Fruit fly (Drosophila melanogaster) whole organism, embryonic: Measurements from ENCODE around the gene CG4025.

Experiments
- Asciz ChIP-seq: fragments of 200-800 bp; sonication (Bioruptor generic); optimal IDR thresholded peaks from 2 replicates; lab custom pipeline; 2017; ENCODE audit warnings: missing biosample characterization, mild to moderate bottlenecking, missing genetic modification characterization, missing genetic modification reagents
- CG1024 ChIP-seq: fragments of 200-800 bp; sonication (Bioruptor generic); IDR thresholded peaks from 2 replicates; pipeline ENCODE4 v1.3.6; 2022; ENCODE audit warnings: missing biosample characterization, missing genetic modification characterization
- CG10267 ChIP-seq: fragments of 200-800 bp; sonication (Bioruptor generic); optimal IDR thresholded peaks from 2 replicates; lab custom pipeline; 2018; ENCODE audit warnings: missing biosample characterization, mild to moderate bottlenecking, missing genetic modification characterization, moderate library complexity
- CG1233 ChIP-seq: fragments of 200-800 bp; sonication (Bioruptor generic); optimal IDR thresholded peaks from 4 replicates; lab custom pipeline; 2018; ENCODE audit warnings: missing biosample characterization, mild to moderate bottlenecking, missing genetic modification characterization
- CG15479 ChIP-seq: fragments of 200-800 bp; sonication (Bioruptor generic); optimal IDR thresholded peaks from 3 replicates; lab custom pipeline; 2019; ENCODE audit warnings: missing biosample characterization, mild to moderate bottlenecking, missing genetic modification characterization, moderate library complexity
- CG15696 ChIP-seq: fragments of 200-800 bp; sonication (Bioruptor generic); optimal IDR thresholded peaks from 2 replicates; lab custom pipeline; 2019; ENCODE audit warnings: missing biosample characterization, mild to moderate bottlenecking, missing genetic modification characterization, moderate library complexity
- CG1792 ChIP-seq: fragments of 200-800 bp; sonication (Bioruptor generic); optimal IDR thresholded peaks from 2 replicates; lab custom pipeline; 2016; ENCODE audit warnings: missing biosample characterization, missing genetic modification characterization
- CG18599 ChIP-seq: fragments of 200-800 bp; sonication (Bioruptor generic); optimal IDR thresholded peaks from 3 replicates; lab custom pipeline; 2017; ENCODE audit warnings: missing biosample characterization, missing genetic modification characterization, mild to moderate bottlenecking, moderate library complexity, missing genetic modification reagents
- CG2678 ChIP-seq: fragments of 200-800 bp; sonication (Bioruptor generic); optimal IDR thresholded peaks from 3 replicates; lab custom pipeline; 2019; ENCODE audit warnings: missing biosample characterization, mild to moderate bottlenecking, missing genetic modification characterization, moderate library complexity
- CG2875 ChIP-seq: fragments of 200-800 bp; sonication (Bioruptor generic); optimal IDR thresholded peaks from 2 replicates; lab custom pipeline; 2017; ENCODE audit warnings: missing biosample characterization, mild to moderate bottlenecking, missing genetic modification characterization, missing genetic modification reagents
- CG3407 ChIP-seq: fragments of 200-800 bp; sonication (Bioruptor generic); optimal IDR thresholded peaks from 2 replicates; lab custom pipeline; 2018; ENCODE audit warnings: missing biosample characterization, mild to moderate bottlenecking, missing genetic modification characterization
- CG3995 ChIP-seq: fragments of 200-800 bp; sonication (Bioruptor generic); optimal IDR thresholded peaks from 3 replicates; lab custom pipeline; 2016; ENCODE audit warnings: missing biosample characterization, missing genetic modification characterization
- CG42726 ChIP-seq: fragments of 200-800 bp; sonication (Bioruptor generic); IDR thresholded peaks from 2 replicates; pipeline ENCODE4 v1.3.6; 2022; ENCODE audit warnings: missing biosample characterization, missing genetic modification characterization; ENCODE audit not compliant: partially characterized antibody
- CG4424 ChIP-seq: fragments of 200-800 bp; sonication (Bioruptor generic); optimal IDR thresholded peaks from 3 replicates; lab custom pipeline; 2016; ENCODE audit warnings: missing biosample characterization, missing genetic modification characterization
- CG8359 ChIP-seq: fragments of 200-800 bp; sonication (Bioruptor generic); optimal IDR thresholded peaks from 2 replicates; lab custom pipeline; 2017; ENCODE audit warnings: missing biosample characterization, mild to moderate bottlenecking, missing genetic modification characterization, borderline replicate concordance
- CG8388 ChIP-seq: fragments of 200-800 bp; sonication (Bioruptor generic); optimal IDR thresholded peaks from 2 replicates; lab custom pipeline; 2019; ENCODE audit warnings: missing biosample characterization, mild to moderate bottlenecking, missing genetic modification characterization, moderate library complexity
- CG9437 ChIP-seq: fragments of 200-800 bp; sonication (Bioruptor generic); optimal IDR thresholded peaks from 2 replicates; lab custom pipeline; 2018; ENCODE audit warnings: missing biosample characterization, mild to moderate bottlenecking, missing genetic modification characterization
- Chrac-16 ChIP-seq: fragments of 200-800 bp; sonication (Bioruptor generic); optimal IDR thresholded peaks from 3 replicates; lab custom pipeline; 2016; ENCODE audit warnings: missing biosample characterization, missing genetic modification characterization
- CoRest ChIP-seq: fragments of 200-800 bp; sonication (Bioruptor generic); optimal IDR thresholded peaks from 3 replicates; lab custom pipeline; 2018; ENCODE audit warnings: missing biosample characterization, mild to moderate bottlenecking, missing genetic modification characterization, moderate library complexity
- D ChIP-seq, 2 experiments: fragments of 200-800 bp in 1 of 2; fragments of >200 bp in 1 of 2; sonication (Bioruptor generic) in 1 of 2; optimal IDR thresholded peaks; 2 replicates in 1 of 2; 3 replicates in 1 of 2; lab custom pipeline; 2017; ENCODE audit warnings: mild to moderate bottlenecking in 1 of 2, missing biosample characterization in 1 of 2, missing genetic modification characterization in 1 of 2, missing genetic modification reagents in 1 of 2
- D19A ChIP-seq: fragments of 200-800 bp; optimal IDR thresholded peaks from 3 replicates; lab custom pipeline; 2019; ENCODE audit warnings: missing biosample characterization, mild to moderate bottlenecking, missing genetic modification characterization, moderate library complexity
- E2f2 ChIP-seq: fragments of 200-800 bp; sonication (Bioruptor generic); IDR thresholded peaks from 2 replicates; pipeline ENCODE4 v1.3.6; 2022; ENCODE audit warnings: missing biosample characterization, missing genetic modification characterization
- H2.0 ChIP-seq: fragments of 200-800 bp; sonication (Bioruptor generic); IDR thresholded peaks from 2 replicates; pipeline ENCODE4 v1.3.6; 2022; ENCODE audit warnings: missing biosample characterization, missing genetic modification characterization
- Hand ChIP-seq: fragments of 200-800 bp; sonication (Bioruptor generic); optimal IDR thresholded peaks from 2 replicates; lab custom pipeline; 2017; ENCODE audit warnings: mild to moderate bottlenecking, missing biosample characterization, missing genetic modification reagents, missing genetic modification characterization
- Hr3 ChIP-seq: fragments of 200-800 bp; sonication (Bioruptor generic); optimal IDR thresholded peaks from 3 replicates; lab custom pipeline; 2016; ENCODE audit warnings: missing biosample characterization, missing genetic modification characterization
- MESR4 ChIP-seq: fragments of 200-800 bp; sonication (Bioruptor generic); optimal IDR thresholded peaks from 2 replicates; lab custom pipeline; 2018; ENCODE audit warnings: missing biosample characterization, mild to moderate bottlenecking, missing genetic modification characterization, moderate library complexity
- Mes4 ChIP-seq: fragments of 200-800 bp; sonication (Bioruptor generic); optimal IDR thresholded peaks from 2 replicates; lab custom pipeline; 2016; ENCODE audit warnings: missing biosample characterization, missing genetic modification characterization
- Oli ChIP-seq: fragments of 200-800 bp; sonication (Bioruptor generic); optimal IDR thresholded peaks from 2 replicates; lab custom pipeline; 2018; ENCODE audit warnings: missing biosample characterization, mild to moderate bottlenecking, missing genetic modification characterization, moderate library complexity
- PHDP ChIP-seq: fragments of 200-800 bp; sonication (Bioruptor generic); optimal IDR thresholded peaks from 3 replicates; lab custom pipeline; 2018; ENCODE audit warnings: missing biosample characterization, mild to moderate bottlenecking, missing genetic modification characterization, moderate library complexity
- Pdp1 ChIP-seq, 2 experiments: fragments of 200-800 bp; sonication (Bioruptor generic); optimal IDR thresholded peaks; 3 replicates each; lab custom pipeline; 2016; ENCODE audit warnings: missing biosample characterization in 2 of 2, missing genetic modification characterization in 2 of 2, mild to moderate bottlenecking in 1 of 2, moderate library complexity in 1 of 2
- Ptx1 ChIP-seq: fragments of 200-800 bp; sonication (Bioruptor generic); IDR thresholded peaks from 2 replicates; pipeline ENCODE4 v1.3.6; 2022; ENCODE audit warnings: missing biosample characterization, missing genetic modification characterization
- Sox100B ChIP-seq: fragments of 200-800 bp; sonication (Bioruptor generic); optimal IDR thresholded peaks from 3 replicates; lab custom pipeline; 2018; ENCODE audit warnings: missing biosample characterization, mild to moderate bottlenecking, missing genetic modification characterization
- YL-1 ChIP-seq: fragments of 200-800 bp; sonication (Bioruptor generic); optimal IDR thresholded peaks from 3 replicates; lab custom pipeline; 2017; ENCODE audit warnings: missing biosample characterization, mild to moderate bottlenecking, missing genetic modification characterization
- abd-A ChIP-seq: fragments of 200-800 bp; sonication (Bioruptor generic); optimal IDR thresholded peaks from 3 replicates; lab custom pipeline; 2019; ENCODE audit warnings: missing biosample characterization, mild to moderate bottlenecking, missing genetic modification characterization, moderate library complexity
- ase ChIP-seq: fragments of 200-800 bp; sonication (Bioruptor generic); IDR thresholded peaks from 3 replicates; pipeline ENCODE4 v1.3.6; 2022; ENCODE audit warnings: missing biosample characterization, missing genetic modification characterization
- chn ChIP-seq: fragments of 200-800 bp; sonication (Bioruptor generic); optimal IDR thresholded peaks from 2 replicates; lab custom pipeline; 2016; ENCODE audit warnings: missing biosample characterization, missing genetic modification characterization
- corto ChIP-seq: fragments of 200-800 bp; sonication (Bioruptor generic); optimal IDR thresholded peaks from 2 replicates; lab custom pipeline; 2016; ENCODE audit warnings: missing biosample characterization, mild to moderate bottlenecking, missing genetic modification characterization, moderate library complexity
- dmrt11E ChIP-seq: fragments of 200-800 bp; sonication (Bioruptor generic); optimal IDR thresholded peaks from 3 replicates; lab custom pipeline; 2018; ENCODE audit warnings: missing biosample characterization, mild to moderate bottlenecking, missing genetic modification characterization, moderate library complexity
- kah ChIP-seq: fragments of 200-800 bp; sonication (Bioruptor generic); optimal IDR thresholded peaks from 2 replicates; lab custom pipeline; 2018; ENCODE audit warnings: missing biosample characterization, mild to moderate bottlenecking, missing genetic modification characterization
- lola ChIP-seq, 3 experiments: fragments of >200 bp in 2 of 3; fragments of 200-800 bp in 1 of 3; sonication (Bioruptor generic) in 1 of 3; optimal IDR thresholded peaks; 2 replicates each; lab custom pipeline; 2017 to 2019; ENCODE audit warnings: missing biosample characterization in 3 of 3, missing genetic modification characterization in 3 of 3, mild to moderate bottlenecking in 1 of 3, moderate library complexity in 1 of 3
- pita ChIP-seq: fragments of 200-800 bp; sonication (Bioruptor generic); optimal IDR thresholded peaks from 2 replicates; lab custom pipeline; 2017; ENCODE audit warnings: missing biosample characterization, mild to moderate bottlenecking, missing genetic modification characterization
- sc ChIP-seq, 3 experiments: fragments of >200 bp in 2 of 3; fragments of 200-800 bp in 1 of 3; sonication (Bioruptor generic) in 1 of 3; optimal IDR thresholded peaks; 2 replicates in 2 of 3; 3 replicates in 1 of 3; lab custom pipeline; 2017; ENCODE audit warnings: mild to moderate bottlenecking in 1 of 3, missing biosample characterization in 1 of 3, missing genetic modification characterization in 1 of 3, missing genetic modification reagents in 1 of 3
- shn ChIP-seq: fragments of 200-800 bp; sonication (Bioruptor generic); optimal IDR thresholded peaks from 3 replicates; lab custom pipeline; 2016; ENCODE audit warnings: missing biosample characterization, missing genetic modification characterization
- ssp ChIP-seq: fragments of 200-800 bp; sonication (Bioruptor generic); IDR thresholded peaks from 2 replicates; pipeline ENCODE4 v1.3.6; 2022; ENCODE audit warnings: missing biosample characterization, missing genetic modification characterization
- vfl ChIP-seq: fragments of 200-800 bp; sonication (Bioruptor generic); optimal IDR thresholded peaks from 2 replicates; lab custom pipeline; 2016; ENCODE audit warnings: missing biosample characterization, missing genetic modification characterization
- vvl ChIP-seq: fragments of 200-800 bp; sonication (Bioruptor generic); IDR thresholded peaks from 2 replicates; pipeline ENCODE4 v1.3.6; 2022; ENCODE audit warnings: missing biosample characterization, missing genetic modification characterization

The CG4025 gene

dm6 chrX:2121716-2122601 is 45.2 kb downstream of the CG4025 start (continued):
- no peak for TF ChIP-seq YL-1 (GFP tag; lab: Kevin White, UChicago)
- TF ChIP-seq CG3407 (GFP tag; lab: Kevin White, UChicago), result peak; percentile 3
- TF ChIP-seq CG9437, result no peak
- peak; percentile 4 for TF ChIP-seq Chrac-16
- TF ChIP-seq dmrt11E, result peak; percentile 62
- no peak for TF ChIP-seq CG42726
- TF ChIP-seq E2f2, result no peak
- TF ChIP-seq shn, result peak; percentile 49
- TF ChIP-seq CG15479 (GFP tag; lab: Kevin White, UChicago), result no peak
- TF ChIP-seq vfl (GFP tag; lab: Kevin White, UChicago), result no peak
- TF ChIP-seq abd-A (tag; lab: Kevin White, UChicago), result no peak
- TF ChIP-seq CG15696, result peak; percentile 27
- peak; percentile 18 for TF ChIP-seq CG18599
- TF ChIP-seq CG8359, result peak; percentile 16
- TF ChIP-seq CG10267, result peak; percentile 33
- TF ChIP-seq CG4424, result peak; percentile 50
- TF ChIP-seq ssp (GFP tag; lab: Robert Waterston, UW), result no peak
- no peak for TF ChIP-seq ase (GFP tag; lab: Robert Waterston, UW)
- no peak for TF ChIP-seq sc (optimal IDR thresholded peaks at IDR 0.05; lab: Kevin White, UChicago)
- TF ChIP-seq sc (GFP tag; optimal IDR thresholded peaks at IDR 0.05; lab: Kevin White, UChicago), result peak; percentile 37
- TF ChIP-seq CG2875, result peak; percentile 15
- no peak for TF ChIP-seq kah
- peak; percentile 76 for TF ChIP-seq D19A
- no peak for TF ChIP-seq CG1792 (GFP tag; lab: Kevin White, UChicago)
- TF ChIP-seq CG2678 (tag; lab: Kevin White, UChicago), result peak; percentile 50
- peak; percentile 26 for TF ChIP-seq CG1233 (GFP tag; lab: Kevin White, UChicago)
- TF ChIP-seq Hr3 (GFP tag; lab: Kevin White, UChicago), result peak; percentile 28
- TF ChIP-seq CoRest (tag; lab: Kevin White, UChicago), result peak; percentile 29
- TF ChIP-seq CG8388, result peak; percentile 79
- peak; percentile 32 for TF ChIP-seq Oli (tag; lab: Kevin White, UChicago)
- no peak for TF ChIP-seq Sox100B (GFP tag; lab: Kevin White, UChicago)
- TF ChIP-seq Hand, result no peak
- TF ChIP-seq pita (GFP tag; lab: Kevin White, UChicago), result no peak
- TF ChIP-seq CG3995 (GFP tag; lab: Kevin White, UChicago), result no peak
- peak; percentile 10 for TF ChIP-seq Mes4 (GFP tag; lab: Kevin White, UChicago)
- peak; percentile 19 for TF ChIP-seq chn (GFP tag; lab: Kevin White, UChicago)
- no peak for TF ChIP-seq MESR4 (GFP tag; lab: Kevin White, UChicago)
- no peak for TF ChIP-seq D (optimal IDR thresholded peaks at IDR 0.05; lab: Kevin White, UChicago)
- TF ChIP-seq D (GFP tag; optimal IDR thresholded peaks at IDR 0.05; lab: Kevin White, UChicago), result peak; percentile 46
- TF ChIP-seq H2.0 (GFP tag; lab: Robert Waterston, UW), result peak; percentile 42; the same call in 1 of the 2 replicates
- TF ChIP-seq vvl (GFP tag; lab: Robert Waterston, UW), result peak; percentile 63; the same call in 1 of the 2 replicates
- TF ChIP-seq CG1024 (GFP tag; lab: Robert Waterston, UW), result peak; percentile 21; the same call in 1 of the 2 replicates
- peak in 1 of 3 experiments; percentile 50 for TF ChIP-seq lola (GFP tag; optimal IDR thresholded peaks at IDR 0.05; lab: Kevin White, UChicago)
- TF ChIP-seq Pdp1 (GFP tag; optimal IDR thresholded peaks at IDR 0.05; lab: Kevin White, UChicago), result peak in 1 of 2 experiments; percentile 20
- peak; percentile 13 for TF ChIP-seq Asciz (GFP tag; lab: Kevin White, UChicago)
- TF ChIP-seq Ptx1, result peak; percentile 34; the same call in 1 of the 2 replicates
- TF ChIP-seq PHDP, result peak; percentile 45
- TF ChIP-seq corto (GFP tag; lab: Kevin White, UChicago), result peak; percentile 44
